Worm (Caenorhabditis elegans) whole organism, late embryonic: ENCODE results near the gene snx-17.

Source experiments
- K02D7.2 ChIP-seq: sonication (generic microtip); optimal IDR thresholded peaks from 2 replicates; lab custom pipeline; 2017; ENCODE audit warnings: mild to moderate bottlenecking, missing genetic modification characterization, missing compliant biosample characterization
- ceh-18 ChIP-seq: sonication (generic microtip); optimal IDR thresholded peaks from 2 replicates; lab custom pipeline; 2016; ENCODE audit warnings: missing genetic modification characterization, missing compliant biosample characterization
- pha-4 ChIP-seq: fragments of 150-350 bp; optimal IDR thresholded peaks from 2 replicates; lab custom pipeline; 2018; ENCODE audit warnings: missing biosample characterization, missing genetic modification reagents, missing genetic modification characterization
- syd-9 ChIP-seq: sonication (generic microtip); optimal IDR thresholded peaks from 2 replicates; lab custom pipeline; 2016; ENCODE audit warnings: mild to moderate bottlenecking, missing genetic modification characterization, moderate library complexity, missing compliant biosample characterization

DNA sequence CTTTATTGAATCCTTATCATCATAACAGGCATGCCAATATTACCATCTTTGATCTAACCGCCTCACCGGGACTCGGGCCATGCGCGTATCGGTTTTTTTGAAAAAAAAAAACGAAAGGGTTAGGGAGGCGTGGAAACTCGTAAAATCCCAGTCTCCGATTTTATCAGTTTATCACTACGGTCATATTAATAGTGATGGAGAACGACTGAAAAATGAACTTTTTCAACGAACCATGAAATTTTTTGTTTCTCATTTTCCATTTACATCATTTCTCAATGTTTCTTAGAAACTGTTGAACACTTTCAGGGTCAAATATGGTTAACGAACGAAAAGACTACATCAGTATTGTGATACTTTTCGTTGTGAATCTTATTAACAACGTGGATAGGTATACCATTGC, 7.9 kb upstream of the snx-17 start, which contains the start of gene spin-3:
- TF ChIP-seq K02D7.2 (tag; lab: Kevin White, UChicago) (no peak), pha-4 (tag; lab: Kevin White, UChicago) (no peak), ceh-18 (tag; lab: Kevin White, UChicago) (no peak), syd-9 (tag; lab: Kevin White, UChicago) (no peak)
